Worm (Caenorhabditis elegans) whole organism, late embryonic: ENCODE data around the gene T26C11.8.

Experiments used
- C08G9.2 ChIP-seq: sonication (generic microtip); optimal IDR thresholded peaks from 2 replicates; lab custom pipeline; 2016; ENCODE audit warnings: mild to moderate bottlenecking, missing genetic modification characterization, moderate library complexity, missing compliant biosample characterization
- C38D4.7 ChIP-seq: fragments of 200-800 bp; sonication (Bioruptor generic); optimal IDR thresholded peaks from 2 replicates; lab custom pipeline; 2018; ENCODE audit warnings: mild to moderate bottlenecking, missing genetic modification characterization, moderate library complexity, missing compliant biosample characterization
- F13H6.1 ChIP-seq: sonication (generic microtip); optimal IDR thresholded peaks from 2 replicates; lab custom pipeline; 2016; ENCODE audit warnings: missing genetic modification characterization, missing compliant biosample characterization
- Y22D7AL.16 ChIP-seq: sonication (generic microtip); optimal IDR thresholded peaks from 2 replicates; lab custom pipeline; 2016; ENCODE audit warnings: missing genetic modification characterization, missing compliant biosample characterization
- ahr-1 ChIP-seq: sonication (generic microtip); optimal IDR thresholded peaks from 2 replicates; lab custom pipeline; 2016; ENCODE audit warnings: missing genetic modification characterization, missing compliant biosample characterization
- ama-1 ChIP-seq: fragments of 150-350 bp; optimal IDR thresholded peaks from 2 replicates; lab custom pipeline; 2014
- ceh-14 ChIP-seq: sonication (generic microtip); optimal IDR thresholded peaks from 2 replicates; lab custom pipeline; 2016; ENCODE audit warnings: missing genotype, missing genetic modification characterization, missing compliant biosample characterization
- ceh-18 ChIP-seq: sonication (generic microtip); optimal IDR thresholded peaks from 2 replicates; lab custom pipeline; 2016; ENCODE audit warnings: missing genetic modification characterization, missing compliant biosample characterization
- ceh-2 ChIP-seq: sonication (generic microtip); optimal IDR thresholded peaks from 2 replicates; lab custom pipeline; 2016; ENCODE audit warnings: missing genotype, missing genetic modification characterization, missing compliant biosample characterization
- ceh-22 ChIP-seq: sonication (generic microtip); optimal IDR thresholded peaks from 2 replicates; lab custom pipeline; 2017; ENCODE audit warnings: missing biosample characterization, missing genetic modification characterization
- ceh-30 ChIP-seq: fragments of 150-350 bp; optimal IDR thresholded peaks from 2 replicates; lab custom pipeline; 2014; ENCODE audit warnings: missing biosample characterization, missing genetic modification characterization
- ceh-31 ChIP-seq: sonication (generic microtip); optimal IDR thresholded peaks from 2 replicates; lab custom pipeline; 2016; ENCODE audit warnings: missing genetic modification characterization, missing compliant biosample characterization
- ceh-34 ChIP-seq: sonication (generic microtip); optimal IDR thresholded peaks from 2 replicates; lab custom pipeline; 2016; ENCODE audit warnings: mild to moderate bottlenecking, missing genetic modification characterization, missing compliant biosample characterization
- ceh-9 ChIP-seq: sonication (generic microtip); optimal IDR thresholded peaks from 2 replicates; lab custom pipeline; 2016; ENCODE audit warnings: mild to moderate bottlenecking, missing genetic modification characterization, inconsistent platforms, missing compliant biosample characterization
- dmd-4 ChIP-seq: sonication (generic microtip); optimal IDR thresholded peaks from 2 replicates; lab custom pipeline; 2016; ENCODE audit warnings: borderline replicate concordance, missing genetic modification characterization, missing compliant biosample characterization
- dve-1 ChIP-seq: sonication (generic microtip); optimal IDR thresholded peaks from 2 replicates; lab custom pipeline; 2017; ENCODE audit warnings: antibody characterized with exemption, mild to moderate bottlenecking, missing genetic modification characterization, missing compliant biosample characterization
- elt-2 ChIP-seq: sonication (generic microtip); optimal IDR thresholded peaks from 2 replicates; lab custom pipeline; 2016; ENCODE audit warnings: missing genetic modification reagents, missing genetic modification characterization, missing compliant biosample characterization
- eyg-1 ChIP-seq: sonication (generic microtip); optimal IDR thresholded peaks from 2 replicates; lab custom pipeline; 2016; ENCODE audit warnings: missing genotype, missing genetic modification characterization, missing compliant biosample characterization
- fax-1 ChIP-seq: sonication (generic microtip); optimal IDR thresholded peaks from 2 replicates; lab custom pipeline; 2016; ENCODE audit warnings: missing genotype, missing genetic modification characterization, missing compliant biosample characterization
- fkh-6 ChIP-seq: sonication (generic microtip); optimal IDR thresholded peaks from 2 replicates; lab custom pipeline; 2016; ENCODE audit warnings: missing genetic modification characterization, missing compliant biosample characterization
- gmeb-2 ChIP-seq: sonication (generic microtip); optimal IDR thresholded peaks from 2 replicates; lab custom pipeline; 2016; ENCODE audit warnings: missing genetic modification characterization, inconsistent platforms, missing compliant biosample characterization
- hlh-15 ChIP-seq: sonication (generic microtip); optimal IDR thresholded peaks from 2 replicates; lab custom pipeline; 2016; ENCODE audit warnings: missing genetic modification characterization, missing compliant biosample characterization
- hlh-30 ChIP-seq: sonication (generic microtip); optimal IDR thresholded peaks from 2 replicates; lab custom pipeline; 2017; ENCODE audit warnings: antibody characterized with exemption, missing genetic modification characterization, missing compliant biosample characterization; ENCODE audit not compliant: insufficient read depth
- hlh-6 ChIP-seq: sonication (generic microtip); optimal IDR thresholded peaks from 2 replicates; lab custom pipeline; 2016; ENCODE audit warnings: missing genotype, missing genetic modification characterization, missing compliant biosample characterization
- lin-11 ChIP-seq: fragments of 200-800 bp; sonication (Bioruptor generic); optimal IDR thresholded peaks from 2 replicates; lab custom pipeline; 2018; ENCODE audit warnings: mild to moderate bottlenecking, missing genetic modification characterization, missing compliant biosample characterization
- madf-2 ChIP-seq: sonication (generic microtip); optimal IDR thresholded peaks from 2 replicates; lab custom pipeline; 2017; ENCODE audit warnings: missing genetic modification characterization, missing compliant biosample characterization
- mec-3 ChIP-seq: sonication (generic microtip); optimal IDR thresholded peaks from 2 replicates; lab custom pipeline; 2016; ENCODE audit warnings: borderline replicate concordance, missing genetic modification characterization, missing compliant biosample characterization
- nhr-232 ChIP-seq: sonication (generic microtip); optimal IDR thresholded peaks from 2 replicates; lab custom pipeline; 2016; ENCODE audit warnings: missing genetic modification characterization, missing compliant biosample characterization
- npax-4 ChIP-seq: sonication (generic microtip); optimal IDR thresholded peaks from 2 replicates; lab custom pipeline; 2016; ENCODE audit warnings: missing genetic modification characterization, missing compliant biosample characterization
- pax-1 ChIP-seq: fragments of 150-350 bp; optimal IDR thresholded peaks from 2 replicates; lab custom pipeline; 2014; ENCODE audit warnings: missing biosample characterization, missing genetic modification characterization
- pha-2 ChIP-seq: sonication (generic microtip); optimal IDR thresholded peaks from 2 replicates; lab custom pipeline; 2017; ENCODE audit warnings: mild to moderate bottlenecking, missing genetic modification characterization, missing compliant biosample characterization
- pros-1 ChIP-seq: fragments of 150-350 bp; optimal IDR thresholded peaks from 2 replicates; lab custom pipeline; 2014; ENCODE audit warnings: missing biosample characterization, missing genetic modification reagents, missing genetic modification characterization
- rnt-1 ChIP-seq: sonication (generic microtip); optimal IDR thresholded peaks from 2 replicates; lab custom pipeline; 2016; ENCODE audit warnings: missing genetic modification characterization, missing compliant biosample characterization
- sdc-2 ChIP-seq: sonication (generic microtip); optimal IDR thresholded peaks from 2 replicates; lab custom pipeline; 2016; ENCODE audit warnings: missing genotype, missing genetic modification characterization, missing compliant biosample characterization
- sox-4 ChIP-seq: sonication (generic microtip); optimal IDR thresholded peaks from 2 replicates; lab custom pipeline; 2017; ENCODE audit warnings: mild to moderate bottlenecking, missing genetic modification characterization, inconsistent platforms, missing compliant biosample characterization
- syd-9 ChIP-seq: sonication (generic microtip); optimal IDR thresholded peaks from 2 replicates; lab custom pipeline; 2016; ENCODE audit warnings: mild to moderate bottlenecking, missing genetic modification characterization, moderate library complexity, missing compliant biosample characterization
- tbx-2 ChIP-seq: sonication (generic microtip); optimal IDR thresholded peaks from 2 replicates; lab custom pipeline; 2016; ENCODE audit warnings: missing genetic modification characterization, missing compliant biosample characterization
- ttx-3 ChIP-seq: sonication (generic microtip); optimal IDR thresholded peaks from 2 replicates; lab custom pipeline; 2016; ENCODE audit warnings: missing genetic modification reagents, missing genetic modification characterization, missing compliant biosample characterization
- unc-3 ChIP-seq, 2 experiments: fragments of 200-800 bp in 1 of 2; sonication (Bioruptor generic) in 1 of 2; sonication (generic microtip) in 1 of 2; conservative IDR thresholded peaks in 1 of 2; optimal IDR thresholded peaks in 1 of 2; 2 replicates each; pipeline versions ENCODE4 v1.3.6 to Lab custom; 2016 to 2022; ENCODE audit warnings: missing compliant biosample characterization in 2 of 2, missing genetic modification characterization in 2 of 2, missing genetic modification reagents in 1 of 2
- unc-42 ChIP-seq: sonication (generic microtip); optimal IDR thresholded peaks from 2 replicates; lab custom pipeline; 2016; ENCODE audit warnings: missing genotype, missing genetic modification characterization, missing compliant biosample characterization
- ztf-16 ChIP-seq: sonication (generic microtip); optimal IDR thresholded peaks from 2 replicates; lab custom pipeline; 2017; ENCODE audit warnings: missing genetic modification characterization, missing compliant biosample characterization

The T26C11.8 gene

DNA sequence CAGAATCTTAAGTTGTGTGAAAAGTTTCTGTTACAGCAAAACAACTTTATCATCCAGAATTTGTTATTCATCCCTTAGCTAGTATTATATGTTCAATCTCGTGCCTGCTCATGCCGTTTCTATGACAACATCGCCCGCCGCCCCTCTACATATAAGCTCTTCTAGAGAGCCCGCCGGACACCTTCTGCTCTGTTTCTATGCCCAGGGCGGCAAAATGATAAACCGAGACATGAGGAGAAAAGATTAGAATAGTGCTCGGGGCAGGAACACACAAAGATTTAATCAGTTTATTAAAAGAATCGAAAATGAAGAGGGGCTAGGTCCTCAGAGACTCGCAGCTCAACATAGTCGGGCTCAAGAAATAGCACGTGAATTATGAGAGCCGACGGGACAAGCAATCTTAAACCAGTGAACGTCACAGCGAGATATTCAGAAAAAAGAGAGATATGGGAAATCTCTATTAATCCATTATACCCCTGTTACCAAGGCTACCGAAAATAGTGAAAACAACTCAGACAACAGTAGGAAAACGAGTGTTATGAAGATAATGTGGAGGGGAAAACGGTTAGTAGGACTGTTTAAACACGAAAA is 28.0 kb downstream of the T26C11.8 start:
- TF ChIP-seq rnt-1 (no peak), unc-42 (peak; percentile 4), lin-11 (tag; lab: Kevin White, UChicago) (no peak), nhr-232 (tag; lab: Kevin White, UChicago) (no peak), syd-9 (no peak), F13H6.1 (tag; lab: Kevin White, UChicago) (no peak), pros-1 (tag; lab: Kevin White, UChicago) (no peak), tbx-2 (tag; lab: Kevin White, UChicago) (peak; percentile 42), ahr-1 (tag; lab: Kevin White, UChicago) (no peak), fax-1 (tag; lab: Kevin White, UChicago) (no peak), sdc-2 (tag; lab: Kevin White, UChicago) (peak; percentile 98), unc-3 (GFP tag; conservative IDR thresholded peaks at IDR 0.05; lab: Robert Waterston, UW) (no peak), unc-3 (tag; optimal IDR thresholded peaks at IDR 0.05; lab: Kevin White, UChicago) (no peak), npax-4 (tag; lab: Kevin White, UChicago) (no peak), ceh-2 (tag; lab: Kevin White, UChicago) (no peak), ceh-31 (tag; lab: Kevin White, UChicago) (no peak), ceh-18 (tag; lab: Kevin White, UChicago) (peak; percentile 18), ceh-14 (tag; lab: Kevin White, UChicago) (peak; percentile 30)

DNA sequence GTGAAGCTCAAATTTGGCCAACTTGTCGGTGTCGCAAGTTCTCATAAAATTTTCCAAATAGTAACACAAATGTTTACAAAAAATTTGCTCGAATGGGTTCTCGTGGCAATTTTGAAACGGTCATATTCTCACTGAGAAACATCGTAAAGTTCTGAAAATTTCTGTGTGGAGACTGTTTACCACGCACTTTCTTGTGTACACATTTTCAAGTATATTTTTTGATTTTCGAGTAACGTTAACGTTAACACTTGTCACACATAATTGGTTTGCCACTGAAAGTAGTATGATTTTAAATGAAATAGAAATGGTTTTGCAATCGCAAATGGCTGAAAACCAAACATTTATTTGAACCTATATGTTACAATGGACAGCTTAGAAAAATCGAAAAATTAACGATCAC is 30.3 kb downstream of the T26C11.8 start:
- TF ChIP-seq hlh-30, result no peak
- no peak for TF ChIP-seq F13H6.1 (tag; lab: Kevin White, UChicago)
- TF ChIP-seq gmeb-2 (tag; lab: Kevin White, UChicago), result no peak
- TF ChIP-seq fkh-6 (tag; lab: Kevin White, UChicago), result no peak
- TF ChIP-seq ztf-16 (tag; lab: Kevin White, UChicago), result no peak
- TF ChIP-seq mec-3 (tag; lab: Kevin White, UChicago), result no peak
- TF ChIP-seq npax-4 (tag; lab: Kevin White, UChicago), result no peak
- TF ChIP-seq ceh-22, result no peak
- TF ChIP-seq ceh-2 (tag; lab: Kevin White, UChicago), result no peak

DNA sequence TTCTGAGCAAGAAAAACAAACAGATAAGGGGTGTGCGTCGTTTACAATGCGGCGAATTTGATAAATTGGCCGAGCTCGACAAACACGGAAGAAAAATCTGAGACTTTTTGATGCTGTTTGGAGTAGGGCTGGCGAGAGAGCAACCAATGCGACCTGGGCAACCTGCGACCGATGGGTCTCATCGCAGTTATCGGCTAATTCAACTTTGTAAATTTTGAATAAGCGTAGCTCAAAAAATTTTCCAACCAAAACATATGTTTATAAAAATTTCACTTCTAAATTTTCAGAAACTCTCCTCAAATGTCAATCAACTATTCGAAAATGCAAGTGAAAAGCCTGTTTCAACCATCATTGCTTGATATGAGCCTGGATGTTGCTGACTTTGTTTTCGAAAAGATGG is 31.4 kb downstream of the T26C11.8 start, which contains the start of gene B0294.3:
Gene B0294.3 (plus strand): TSS at position 301 of the 400 bp plus-strand sequence.
- no peak for TF ChIP-seq npax-4 (tag; lab: Kevin White, UChicago)
- TF ChIP-seq rnt-1, result no peak
- no peak for TF ChIP-seq C08G9.2 (tag; lab: Kevin White, UChicago)
- no peak for TF ChIP-seq ceh-30 (tag; lab: Kevin White, UChicago)
- TF ChIP-seq madf-2 (tag; lab: Kevin White, UChicago), result no peak
- TF ChIP-seq pha-2 (tag; lab: Kevin White, UChicago), result no peak
- TF ChIP-seq eyg-1, result no peak
- no peak for TF ChIP-seq elt-2 (tag; lab: Kevin White, UChicago)
- TF ChIP-seq ceh-9 (tag; lab: Kevin White, UChicago), result no peak

DNA sequence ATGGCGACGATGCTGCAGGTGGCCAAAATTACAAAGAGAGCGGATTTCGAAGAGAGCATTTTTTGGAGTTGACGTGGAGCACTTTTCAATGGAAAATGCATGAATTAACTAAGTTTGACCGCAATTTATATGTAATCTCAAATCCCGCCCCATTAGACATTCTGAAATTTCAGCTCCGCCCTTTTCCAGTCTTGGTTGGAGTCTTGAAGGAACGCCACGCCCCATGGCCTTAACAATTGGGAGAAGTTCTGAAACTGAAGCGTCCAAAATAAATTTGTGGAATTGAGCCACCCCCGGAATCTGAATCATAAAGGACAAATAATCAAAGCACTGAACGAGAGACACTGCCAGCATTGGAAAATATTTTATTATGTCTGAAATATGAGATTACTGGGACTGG is 36.7 kb downstream of the T26C11.8 start, which contains the start of gene B0294.1:
Gene B0294.1 (minus strand): TSS at position 101 of the 400 bp plus-strand sequence.
- TF ChIP-seq ceh-18 (tag; lab: Kevin White, UChicago) (no peak), hlh-6 (no peak), sox-4 (tag; lab: Kevin White, UChicago) (no peak), mec-3 (tag; lab: Kevin White, UChicago) (no peak), nhr-232 (tag; lab: Kevin White, UChicago) (no peak), gmeb-2 (tag; lab: Kevin White, UChicago) (no peak), ceh-31 (tag; lab: Kevin White, UChicago) (no peak), ama-1 (lab: Kevin White, UChicago) (no peak), Y22D7AL.16 (no peak), syd-9 (no peak), ttx-3 (tag; lab: Kevin White, UChicago) (no peak), npax-4 (tag; lab: Kevin White, UChicago) (no peak), dmd-4 (tag; lab: Kevin White, UChicago) (no peak), F13H6.1 (tag; lab: Kevin White, UChicago) (no peak), dve-1 (tag; lab: Kevin White, UChicago) (no peak), pax-1 (tag; lab: Kevin White, UChicago) (no peak), hlh-15 (tag; lab: Kevin White, UChicago) (no peak), C38D4.7 (GFP tag; lab: Kevin White, UChicago) (no peak), ceh-34 (tag; lab: Kevin White, UChicago) (no peak)
